Worm (Caenorhabditis elegans) whole organism, late embryonic: Measurements from ENCODE around the gene R13D11.3.
A peak's percentile ranks its signal among the peaks of the same experiment; 100 is the strongest.

ENCODE experiments used
- C08G9.2 ChIP-seq: sonication (generic microtip); optimal IDR thresholded peaks from 2 replicates; lab custom pipeline; 2016; ENCODE audit warnings: mild to moderate bottlenecking, missing genetic modification characterization, moderate library complexity, missing compliant biosample characterization
- K09A11.1 ChIP-seq: sonication (generic microtip); optimal IDR thresholded peaks from 2 replicates; lab custom pipeline; 2017; ENCODE audit warnings: antibody characterized with exemption, mild to moderate bottlenecking, missing genetic modification characterization, missing compliant biosample characterization; ENCODE audit not compliant: insufficient read depth
- ceh-24 ChIP-seq: sonication (generic microtip); optimal IDR thresholded peaks from 2 replicates; lab custom pipeline; 2016; ENCODE audit warnings: mild to moderate bottlenecking, missing genetic modification characterization, missing compliant biosample characterization
- che-1 ChIP-seq: sonication (generic microtip); optimal IDR thresholded peaks from 2 replicates; lab custom pipeline; 2016; ENCODE audit warnings: mild to moderate bottlenecking, missing genetic modification characterization, missing compliant biosample characterization
- dve-1 ChIP-seq: sonication (generic microtip); optimal IDR thresholded peaks from 2 replicates; lab custom pipeline; 2017; ENCODE audit warnings: antibody characterized with exemption, mild to moderate bottlenecking, missing genetic modification characterization, missing compliant biosample characterization
- hlh-13 ChIP-seq: fragments of 200-800 bp; sonication (Bioruptor generic); optimal IDR thresholded peaks from 2 replicates; lab custom pipeline; 2018; ENCODE audit warnings: mild to moderate bottlenecking, missing genetic modification characterization, missing compliant biosample characterization
- hlh-8 ChIP-seq: sonication (generic microtip); optimal IDR thresholded peaks from 2 replicates; lab custom pipeline; 2016; ENCODE audit warnings: missing genotype, missing genetic modification characterization, missing compliant biosample characterization
- odd-2 ChIP-seq: sonication (generic microtip); optimal IDR thresholded peaks from 2 replicates; lab custom pipeline; 2017; ENCODE audit warnings: antibody characterized with exemption, mild to moderate bottlenecking, missing genetic modification characterization, missing compliant biosample characterization
- pros-1 ChIP-seq: fragments of 150-350 bp; optimal IDR thresholded peaks from 2 replicates; lab custom pipeline; 2014; ENCODE audit warnings: missing biosample characterization, missing genetic modification reagents, missing genetic modification characterization
- sox-2 ChIP-seq: fragments of 200-800 bp; sonication (Bioruptor generic); IDR thresholded peaks from 2 replicates; pipeline ENCODE4 v1.3.6; 2022; ENCODE audit warnings: missing genetic modification reagents, missing genetic modification characterization, missing compliant biosample characterization
- zip-5 ChIP-seq: sonication (generic microtip); optimal IDR thresholded peaks from 2 replicates; lab custom pipeline; 2016; ENCODE audit warnings: missing genetic modification characterization, missing compliant biosample characterization

R13D11.3 gene

ce11 chrV:852184-852583 lies 37.4 kb downstream of the R13D11.3 start, which contains the start of gene K09C6.3 (continued):
- TF ChIP-seq hlh-13 (GFP tag; lab: Kevin White, UChicago) (no peak), pros-1 (tag; lab: Kevin White, UChicago) (no peak), zip-5 (tag; lab: Kevin White, UChicago) (no peak)

ce11 chrV:854966-855365 lies 40.1 kb downstream of the R13D11.3 start, which contains the start of gene K09C6.9:
Gene K09C6.9 (minus strand): TSS chrV:855066.
- TF ChIP-seq hlh-8 (tag; lab: Kevin White, UChicago) = no peak
- TF ChIP-seq, all 69 proteins: peak for 0

DNA sequence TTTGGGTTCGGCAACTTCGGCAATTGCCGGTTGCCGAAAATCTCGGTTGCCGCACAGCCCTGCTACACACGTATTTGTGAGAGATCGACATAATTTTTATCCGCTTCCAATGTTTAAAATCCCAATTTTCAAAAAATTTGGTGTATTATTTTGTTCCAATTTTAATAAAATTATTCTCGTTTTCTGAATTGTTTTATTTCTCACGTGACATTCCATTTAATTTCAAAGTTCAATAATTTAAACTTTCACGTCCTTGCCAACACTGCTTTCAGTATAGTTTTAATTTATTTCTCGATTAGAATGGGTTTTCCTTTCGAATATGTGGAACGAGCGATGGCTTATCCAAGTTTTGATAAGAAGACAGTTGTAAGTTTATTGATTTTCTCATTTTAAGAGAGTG lies 41.7 kb downstream of the R13D11.3 start, which contains the start of gene K09C6.2:
Gene K09C6.2 (plus strand): TSS at position 301 of the 400 bp plus-strand sequence.
- TF ChIP-seq C08G9.2 (tag; lab: Kevin White, UChicago) = no peak
- no peak for TF ChIP-seq dve-1 (tag; lab: Kevin White, UChicago)
- TF ChIP-seq K09A11.1 (tag; lab: Kevin White, UChicago) = no peak
- TF ChIP-seq ceh-24 = no peak
- TF ChIP-seq che-1 (tag; lab: Kevin White, UChicago) = no peak

DNA sequence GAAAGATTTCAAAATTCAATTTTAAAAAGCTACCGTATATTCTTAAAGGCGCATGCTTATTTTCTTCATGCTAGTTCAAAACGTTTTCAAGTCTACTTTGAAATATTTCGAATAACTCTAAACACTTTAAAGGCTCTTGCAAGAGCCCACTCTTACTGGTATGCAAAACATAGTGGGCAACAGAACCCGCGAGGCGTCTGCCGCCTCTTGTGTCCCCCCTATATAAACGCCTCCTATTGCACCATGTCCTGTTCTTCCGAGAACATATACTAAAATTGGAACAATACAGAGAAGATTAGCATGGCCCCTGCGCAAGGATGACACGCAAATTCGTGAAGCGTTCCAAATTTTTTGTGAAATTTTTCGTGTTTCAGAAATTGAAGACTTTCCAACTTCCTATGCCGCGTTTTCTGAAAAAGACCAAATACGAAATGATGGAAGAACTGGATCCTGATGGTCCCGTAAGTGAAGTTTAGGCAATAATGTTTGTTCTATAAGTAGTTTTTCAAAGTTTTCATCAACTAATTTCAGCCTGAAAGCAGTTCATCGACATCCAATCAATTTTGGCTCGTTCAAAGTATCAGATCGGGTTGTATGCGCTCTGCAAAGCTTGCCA lies 44.1 kb downstream of the R13D11.3 start:
- TF ChIP-seq odd-2 (tag; lab: Kevin White, UChicago) (no peak), sox-2 (GFP tag; lab: Robert Waterston, UW) (0 out of 2 replicates have a peak, but pooled peaks have one; percentile 36)
